Fruit fly (Drosophila melanogaster) whole organism, embryonic: ENCODE data around the gene nonC.

Experiments used
- CG10543 ChIP-seq: fragments of 200-800 bp; sonication (Bioruptor generic); optimal IDR thresholded peaks from 3 replicates; lab custom pipeline; 2017; ENCODE audit warnings: missing biosample characterization, mild to moderate bottlenecking, missing genetic modification characterization, moderate library complexity
- CG11723 ChIP-seq: fragments of 200-800 bp; sonication (Bioruptor generic); optimal IDR thresholded peaks from 2 replicates; lab custom pipeline; 2017; ENCODE audit warnings: missing biosample characterization, mild to moderate bottlenecking, missing genetic modification characterization
- CG12391 ChIP-seq: fragments of 200-800 bp; sonication (Bioruptor generic); optimal IDR thresholded peaks from 3 replicates; lab custom pipeline; 2018; ENCODE audit warnings: missing biosample characterization, mild to moderate bottlenecking, missing genetic modification characterization, moderate library complexity
- CG13624 ChIP-seq: fragments of 200-800 bp; sonication (Bioruptor generic); optimal IDR thresholded peaks from 2 replicates; lab custom pipeline; 2016; ENCODE audit warnings: missing biosample characterization, missing genetic modification characterization
- CG1529 ChIP-seq: fragments of 200-800 bp; sonication (Bioruptor generic); optimal IDR thresholded peaks from 3 replicates; lab custom pipeline; 2018; ENCODE audit warnings: missing biosample characterization, missing genetic modification characterization
- CG17568 ChIP-seq: fragments of 200-800 bp; sonication (Bioruptor generic); optimal IDR thresholded peaks from 2 replicates; lab custom pipeline; 2018; ENCODE audit warnings: missing biosample characterization, mild to moderate bottlenecking, missing genetic modification characterization, moderate library complexity
- CG32532 ChIP-seq: fragments of 200-800 bp; sonication (Bioruptor generic); IDR thresholded peaks from 2 replicates; pipeline ENCODE4 v1.3.6; 2022; ENCODE audit warnings: missing biosample characterization, missing genetic modification characterization
- CG3838 ChIP-seq: fragments of 200-800 bp; sonication (Bioruptor generic); optimal IDR thresholded peaks from 3 replicates; lab custom pipeline; 2016; ENCODE audit warnings: missing biosample characterization, missing genetic modification characterization
- CG4404 ChIP-seq: fragments of 200-800 bp; sonication (Bioruptor generic); IDR thresholded peaks from 2 replicates; pipeline ENCODE4 v1.3.6; 2022; ENCODE audit warnings: missing biosample characterization, missing genetic modification characterization
- CG4707 ChIP-seq: fragments of 200-800 bp; sonication (Bioruptor generic); optimal IDR thresholded peaks from 2 replicates; lab custom pipeline; 2018; ENCODE audit warnings: missing biosample characterization, mild to moderate bottlenecking, missing genetic modification characterization, moderate library complexity
- CG5953 ChIP-seq: fragments of 200-800 bp; sonication (Bioruptor generic); IDR thresholded peaks from 2 replicates; pipeline ENCODE4 v1.3.6; 2022; ENCODE audit warnings: missing biosample characterization, missing genetic modification characterization
- CG6175 ChIP-seq: fragments of 200-800 bp; sonication (Bioruptor generic); IDR thresholded peaks from 3 replicates; pipeline ENCODE4 v1.3.6; 2022; ENCODE audit warnings: missing biosample characterization, missing genetic modification characterization
- CG8388 ChIP-seq: fragments of 200-800 bp; sonication (Bioruptor generic); optimal IDR thresholded peaks from 2 replicates; lab custom pipeline; 2019; ENCODE audit warnings: missing biosample characterization, mild to moderate bottlenecking, missing genetic modification characterization, moderate library complexity
- CG9932 ChIP-seq: fragments of 200-800 bp; sonication (Bioruptor generic); IDR thresholded peaks from 2 replicates; pipeline ENCODE4 v1.3.6; 2022; ENCODE audit warnings: missing biosample characterization, missing genetic modification characterization
- CoRest ChIP-seq: fragments of 200-800 bp; sonication (Bioruptor generic); optimal IDR thresholded peaks from 3 replicates; lab custom pipeline; 2018; ENCODE audit warnings: missing biosample characterization, mild to moderate bottlenecking, missing genetic modification characterization, moderate library complexity
- Dbx ChIP-seq: fragments of 200-800 bp; sonication (Bioruptor generic); IDR thresholded peaks from 3 replicates; pipeline ENCODE4 v1.3.6; 2022; ENCODE audit warnings: missing biosample characterization, missing genetic modification characterization
- Dll ChIP-seq: fragments of 200-800 bp; sonication (Bioruptor generic); IDR thresholded peaks from 4 replicates; pipeline ENCODE4 v1.3.6; 2022; ENCODE audit warnings: missing biosample characterization, missing genetic modification characterization; ENCODE audit not compliant: partially characterized antibody
- Dp ChIP-seq: fragments of 200-800 bp; sonication (Bioruptor generic); optimal IDR thresholded peaks from 2 replicates; lab custom pipeline; 2018; ENCODE audit warnings: missing biosample characterization, mild to moderate bottlenecking, missing genetic modification characterization, moderate library complexity
- Dref ChIP-seq: fragments of 200-800 bp; sonication (Bioruptor generic); IDR thresholded peaks from 2 replicates; pipeline ENCODE4 v1.3.6; 2022; ENCODE audit warnings: missing biosample characterization, missing genetic modification characterization
- Eip74EF ChIP-seq, 2 experiments: fragments of 200-800 bp in 1 of 2; fragments of >200 bp in 1 of 2; sonication (Bioruptor generic) in 1 of 2; optimal IDR thresholded peaks; 2 replicates each; lab custom pipeline; 2017 to 2019; ENCODE audit warnings: missing biosample characterization in 2 of 2, missing genetic modification characterization in 2 of 2, mild to moderate bottlenecking in 1 of 2, moderate library complexity in 1 of 2
- Ets97D ChIP-seq: fragments of 200-800 bp; sonication (Bioruptor generic); optimal IDR thresholded peaks from 3 replicates; lab custom pipeline; 2016; ENCODE audit warnings: missing biosample characterization, missing genetic modification characterization
- Fer3 ChIP-seq: fragments of 200-800 bp; sonication (Bioruptor generic); optimal IDR thresholded peaks from 2 replicates; lab custom pipeline; 2018; ENCODE audit warnings: missing biosample characterization, mild to moderate bottlenecking, missing genetic modification characterization, moderate library complexity
- Gsc ChIP-seq: fragments of 200-800 bp; sonication (Bioruptor generic); IDR thresholded peaks from 2 replicates; pipeline ENCODE4 v1.3.6; 2022; ENCODE audit warnings: missing biosample characterization, missing genetic modification characterization
- HmgD ChIP-seq: fragments of 200-800 bp; sonication (Bioruptor generic); optimal IDR thresholded peaks from 3 replicates; lab custom pipeline; 2016; ENCODE audit warnings: missing biosample characterization, missing genetic modification characterization
- Hr39 ChIP-seq: fragments of >200 bp; optimal IDR thresholded peaks from 2 replicates; lab custom pipeline; 2017
- Med ChIP-seq: fragments of 200-800 bp; sonication (Bioruptor generic); peaks from one replicate; lab custom pipeline; 2016; ENCODE audit warnings: missing biosample characterization, missing genetic modification characterization, mild to moderate bottlenecking, inconsistent platforms, moderate library complexity
- Nf-YB ChIP-seq: fragments of 200-800 bp; sonication (Bioruptor generic); optimal IDR thresholded peaks from 3 replicates; lab custom pipeline; 2019; ENCODE audit warnings: missing biosample characterization, mild to moderate bottlenecking, missing genetic modification characterization, moderate library complexity
- Oaz ChIP-seq: fragments of 200-800 bp; sonication (Bioruptor generic); IDR thresholded peaks from 2 replicates; pipeline ENCODE4 v1.3.6; 2022; ENCODE audit warnings: missing biosample characterization, missing genetic modification characterization
- Optix ChIP-seq: fragments of 200-800 bp; sonication (Bioruptor generic); IDR thresholded peaks from 3 replicates; pipeline ENCODE4 v1.3.6; 2022; ENCODE audit warnings: missing biosample characterization, missing genetic modification characterization
- Stat92E ChIP-seq, 3 experiments: fragments of >200 bp in 2 of 3; fragments of 200-800 bp in 1 of 3; sonication (Bioruptor generic) in 1 of 3; optimal IDR thresholded peaks; 2 replicates each; lab custom pipeline; 2017 to 2019; ENCODE audit warnings: missing biosample characterization in 3 of 3, missing genetic modification characterization in 3 of 3, mild to moderate bottlenecking in 1 of 3, moderate library complexity in 1 of 3
- Tbp ChIP-seq: fragments of >200 bp; optimal IDR thresholded peaks from 2 replicates; lab custom pipeline; 2018; ENCODE audit warnings: missing biosample characterization, missing genetic modification characterization
- Xrp1 ChIP-seq: fragments of 200-800 bp; sonication (Bioruptor generic); IDR thresholded peaks from 2 replicates; pipeline ENCODE4 v1.3.6; 2022; ENCODE audit warnings: missing biosample characterization, missing genetic modification characterization
- ato ChIP-seq: fragments of 200-800 bp; sonication (Bioruptor generic); IDR thresholded peaks from 2 replicates; pipeline ENCODE4 v1.3.6; 2022; ENCODE audit warnings: missing biosample characterization, missing genetic modification characterization; ENCODE audit not compliant: partially characterized antibody
- cas ChIP-seq: fragments of 200-800 bp; sonication (Bioruptor generic); IDR thresholded peaks from 2 replicates; pipeline ENCODE4 v1.3.6; 2022; ENCODE audit warnings: missing biosample characterization, missing genetic modification characterization
- chif ChIP-seq, 2 experiments: fragments of 200-800 bp; sonication (Bioruptor generic); optimal IDR thresholded peaks; 3 replicates each; lab custom pipeline; 2016; ENCODE audit warnings: missing biosample characterization in 2 of 2, missing genetic modification characterization in 2 of 2
- disco-r ChIP-seq: fragments of 200-800 bp; sonication (Bioruptor generic); optimal IDR thresholded peaks from 2 replicates; lab custom pipeline; 2016; ENCODE audit warnings: missing biosample characterization, missing genetic modification characterization
- dmrt11E ChIP-seq: fragments of 200-800 bp; sonication (Bioruptor generic); optimal IDR thresholded peaks from 3 replicates; lab custom pipeline; 2018; ENCODE audit warnings: missing biosample characterization, mild to moderate bottlenecking, missing genetic modification characterization, moderate library complexity
- ems ChIP-seq: fragments of 200-800 bp; sonication (Bioruptor generic); optimal IDR thresholded peaks from 3 replicates; lab custom pipeline; 2016; ENCODE audit warnings: missing biosample characterization, missing genetic modification characterization
- exex ChIP-seq: fragments of 200-800 bp; sonication (Bioruptor generic); optimal IDR thresholded peaks from 4 replicates; lab custom pipeline; 2018; ENCODE audit warnings: missing biosample characterization, mild to moderate bottlenecking, missing genetic modification characterization, moderate library complexity
- fd102C ChIP-seq: fragments of 200-800 bp; sonication (Bioruptor generic); optimal IDR thresholded peaks from 2 replicates; lab custom pipeline; 2018; ENCODE audit warnings: missing biosample characterization, mild to moderate bottlenecking, missing genetic modification characterization, moderate library complexity
- gt ChIP-seq: fragments of 200-800 bp; sonication (Bioruptor generic); IDR thresholded peaks from 2 replicates; pipeline ENCODE4 v1.3.6; 2022; ENCODE audit warnings: missing biosample characterization, missing genetic modification characterization
- mam ChIP-seq: fragments of 200-800 bp; sonication (Bioruptor generic); optimal IDR thresholded peaks from 3 replicates; lab custom pipeline; 2016; ENCODE audit warnings: missing biosample characterization, missing genetic modification characterization
- odd ChIP-seq: fragments of 200-800 bp; sonication (Bioruptor generic); optimal IDR thresholded peaks from 2 replicates; lab custom pipeline; 2017; ENCODE audit warnings: missing biosample characterization, mild to moderate bottlenecking, missing genetic modification characterization
- pzg ChIP-seq: fragments of 200-800 bp; sonication (Bioruptor generic); optimal IDR thresholded peaks from 3 replicates; lab custom pipeline; 2018; ENCODE audit warnings: missing biosample characterization, mild to moderate bottlenecking, missing genetic modification characterization, moderate library complexity
- row ChIP-seq: fragments of 200-800 bp; sonication (Bioruptor generic); IDR thresholded peaks from 3 replicates; pipeline ENCODE4 v1.3.6; 2022; ENCODE audit warnings: missing biosample characterization, missing genetic modification characterization
- salm ChIP-seq: fragments of 200-800 bp; sonication (Bioruptor generic); optimal IDR thresholded peaks from 2 replicates; lab custom pipeline; 2018; ENCODE audit warnings: missing biosample characterization, mild to moderate bottlenecking, missing genetic modification characterization
- twi ChIP-seq: fragments of 200-800 bp; optimal IDR thresholded peaks from 2 replicates; lab custom pipeline; 2019; ENCODE audit warnings: missing biosample characterization, mild to moderate bottlenecking, missing genetic modification characterization, moderate library complexity
- vnd ChIP-seq: fragments of 200-800 bp; sonication (Bioruptor generic); IDR thresholded peaks from 3 replicates; pipeline ENCODE4 v1.3.6; 2022; ENCODE audit warnings: missing biosample characterization, missing genetic modification characterization; ENCODE audit not compliant: partially characterized antibody
- z ChIP-seq: fragments of 200-800 bp; sonication (Bioruptor generic); IDR thresholded peaks from 3 replicates; pipeline ENCODE4 v1.3.6; 2022; ENCODE audit warnings: missing biosample characterization, missing genetic modification characterization
- zen2 ChIP-seq: fragments of 200-800 bp; sonication (Bioruptor generic); IDR thresholded peaks from 3 replicates; pipeline ENCODE4 v1.3.6; 2022; ENCODE audit warnings: missing biosample characterization, missing genetic modification characterization; ENCODE audit not compliant: partially characterized antibody
- zfh2 ChIP-seq: fragments of 200-800 bp; sonication (Bioruptor generic); optimal IDR thresholded peaks from 2 replicates; lab custom pipeline; 2016; ENCODE audit warnings: missing biosample characterization, missing genetic modification characterization

nonC gene

DNA sequence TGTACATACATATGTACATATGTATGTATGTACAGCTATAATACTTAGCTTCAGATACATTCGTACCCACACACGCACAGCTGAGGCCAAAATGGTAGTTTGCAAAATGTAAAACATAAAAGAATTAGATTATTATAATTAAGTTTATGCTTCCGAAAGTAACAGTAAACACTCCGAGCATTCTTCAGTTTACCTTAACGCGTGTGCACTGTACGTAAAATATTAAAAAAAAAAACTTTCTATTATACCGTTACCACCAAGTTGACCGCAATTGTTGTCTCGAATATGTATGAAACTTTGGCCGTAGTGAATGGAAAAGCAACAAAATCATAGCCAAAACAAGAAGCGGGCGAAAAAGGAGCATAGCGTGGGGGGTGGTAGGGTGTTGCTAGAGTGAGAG is 30.3 kb downstream of the nonC start (continued):
- TF ChIP-seq Dref (GFP tag; lab: Robert Waterston, UW): no peak
- peak; percentile 87 for TF ChIP-seq CG32532
- peak; percentile 73 for TF ChIP-seq CG4707 (GFP tag; lab: Kevin White, UChicago)
- peak; percentile 38 to 60 for TF ChIP-seq chif (GFP tag; optimal IDR thresholded peaks at IDR 0.05; lab: Kevin White, UChicago)
- TF ChIP-seq Dp (GFP tag; lab: Kevin White, UChicago): no peak
- TF ChIP-seq CG8388 (GFP tag; lab: Kevin White, UChicago): peak; percentile 84
- no peak for TF ChIP-seq pzg (GFP tag; lab: Kevin White, UChicago)
- TF ChIP-seq CG10543 (GFP tag; lab: Kevin White, UChicago): peak; percentile 43
- peak; percentile 71 for TF ChIP-seq odd
- TF ChIP-seq Oaz (GFP tag; lab: Robert Waterston, UW): peak; percentile 53; the same call in 1 of the 2 replicates
- no peak for TF ChIP-seq CG3838 (GFP tag; lab: Kevin White, UChicago)
- TF ChIP-seq CG6175 (GFP tag; lab: Robert Waterston, UW): 0 out of 3 replicates have a peak, but pooled peaks have one; percentile 28
- no peak for TF ChIP-seq Tbp (GFP tag; lab: Kevin White, UChicago)
- peak; percentile 23 for TF ChIP-seq twi (tag; lab: Kevin White, UChicago)
- peak; percentile 83 for TF ChIP-seq Fer3
- peak; percentile 91 for TF ChIP-seq row (GFP tag; lab: Robert Waterston, UW)
- TF ChIP-seq CG9932: peak; percentile 58
- peak; percentile 96 for TF ChIP-seq Med
- TF ChIP-seq CoRest (tag; lab: Kevin White, UChicago): peak; percentile 82
- TF ChIP-seq CG1529 (GFP tag; lab: Kevin White, UChicago): peak; percentile 71
- peak in 1 of 2 experiments; percentile 76 for TF ChIP-seq Eip74EF (GFP tag; optimal IDR thresholded peaks at IDR 0.05; lab: Kevin White, UChicago)
- no peak for TF ChIP-seq ato (GFP tag; lab: Robert Waterston, UW)
- TF ChIP-seq zen2 (GFP tag; lab: Robert Waterston, UW): no peak
- TF ChIP-seq Xrp1 (GFP tag; lab: Robert Waterston, UW): peak; percentile 89
- peak; percentile 69 for TF ChIP-seq Dbx
- TF ChIP-seq Ets97D (GFP tag; lab: Kevin White, UChicago): peak; percentile 28
- no peak for TF ChIP-seq fd102C (GFP tag; lab: Kevin White, UChicago)
- TF ChIP-seq exex (tag; lab: Kevin White, UChicago): peak; percentile 46
- no peak for TF ChIP-seq Hr39 (lab: Kevin White, UChicago)
- TF ChIP-seq CG4404 (GFP tag; lab: Robert Waterston, UW): peak; percentile 36; the same call in 1 of the 2 replicates
- TF ChIP-seq vnd (GFP tag; lab: Robert Waterston, UW): no peak
- peak; percentile 43 for TF ChIP-seq zfh2 (GFP tag; lab: Kevin White, UChicago)
- no peak for TF ChIP-seq Stat92E (GFP tag; optimal IDR thresholded peaks at IDR 0.05; lab: Kevin White, UChicago)
- peak; percentile 66 for TF ChIP-seq CG11723 (GFP tag; lab: Kevin White, UChicago)
- TF ChIP-seq z (GFP tag; lab: Robert Waterston, UW): 0 out of 3 replicates have a peak, but pooled peaks have one; percentile 47
- peak; percentile 35 for TF ChIP-seq disco-r (GFP tag; lab: Kevin White, UChicago)
- TF ChIP-seq CG12391 (tag; lab: Kevin White, UChicago): peak; percentile 84
- TF ChIP-seq Dll: no peak
- TF ChIP-seq cas (GFP tag; lab: Robert Waterston, UW): no peak
- TF ChIP-seq CG17568 (GFP tag; lab: Kevin White, UChicago): peak; percentile 84
- peak; percentile 52 for TF ChIP-seq CG5953 (GFP tag; lab: Robert Waterston, UW)
- TF ChIP-seq Optix (GFP tag; lab: Robert Waterston, UW): peak; percentile 72
- peak; percentile 73 for TF ChIP-seq dmrt11E (tag; lab: Kevin White, UChicago)
- no peak for TF ChIP-seq gt (GFP tag; lab: Robert Waterston, UW)
- no peak for TF ChIP-seq HmgD (GFP tag; lab: Kevin White, UChicago)
- peak; percentile 65 for TF ChIP-seq mam (GFP tag; lab: Kevin White, UChicago)
- TF ChIP-seq ems (GFP tag; lab: Kevin White, UChicago): peak; percentile 69
- peak; percentile 63 for TF ChIP-seq salm
- peak; percentile 60 for TF ChIP-seq Nf-YB
- no peak; the same call in 1 of the 2 replicates for TF ChIP-seq Gsc (GFP tag; lab: Robert Waterston, UW)
- peak; percentile 53 for TF ChIP-seq CG13624 (GFP tag; lab: Kevin White, UChicago)
